Worm (Caenorhabditis elegans) whole organism, dauer: ENCODE measurements around the gene C17H12.11.

Experiments
- unc-62 ChIP-seq: sonication (generic microtip); optimal IDR thresholded peaks from 2 replicates; lab custom pipeline; 2017; ENCODE audit warnings: missing biosample characterization, missing genetic modification reagents, missing genetic modification characterization

C17H12.11 gene

DNA sequence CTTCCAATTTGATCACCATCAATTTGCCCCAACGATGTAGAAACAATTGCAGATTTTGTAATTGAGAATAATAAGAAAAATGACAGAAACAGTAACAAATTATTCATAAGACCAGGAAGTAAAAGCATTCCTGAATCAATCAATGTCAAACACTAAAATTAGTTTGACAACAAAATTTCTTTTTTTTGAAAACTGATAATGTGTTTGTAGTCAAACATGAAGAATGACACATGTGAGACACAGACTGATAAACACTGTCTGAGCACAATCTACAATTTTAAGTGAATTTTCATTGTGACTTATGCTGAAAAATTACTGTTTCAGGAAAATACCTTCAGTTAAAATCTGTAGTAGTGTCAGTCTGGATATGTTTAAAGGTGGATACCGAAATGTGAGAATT, at the start of gene C17H12.11, which contains the start of gene cest-4:
Gene C17H12.11 (plus strand): TSS at position 256 of the 400 bp plus-strand sequence.
Gene cest-4 (minus strand): TSS at position 206 of the 400 bp plus-strand sequence.
- no peak for TF ChIP-seq unc-62 (GFP tag; lab: Kevin White, UChicago)

DNA sequence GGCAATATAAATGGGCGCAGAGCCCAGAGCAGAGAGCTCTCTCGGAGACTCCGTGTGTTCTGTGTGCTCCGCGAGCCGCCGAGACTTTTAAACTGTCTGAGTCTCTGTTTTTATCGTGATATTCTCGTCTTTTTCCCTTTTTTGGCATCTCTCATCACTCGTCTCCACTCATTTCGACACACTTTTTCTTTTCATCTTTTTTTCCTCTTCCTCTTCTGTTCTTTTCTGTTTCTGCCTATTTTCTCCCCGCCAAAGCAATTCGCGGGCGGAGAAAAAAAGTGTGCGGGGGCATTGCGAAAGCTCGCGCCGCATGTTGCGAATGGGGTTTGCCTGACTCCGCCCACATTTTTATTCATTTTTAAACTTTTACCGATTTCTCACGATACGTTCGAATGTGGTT, 45.8 kb upstream of the C17H12.11 start:
- no peak for TF ChIP-seq unc-62 (GFP tag; lab: Kevin White, UChicago)

DNA sequence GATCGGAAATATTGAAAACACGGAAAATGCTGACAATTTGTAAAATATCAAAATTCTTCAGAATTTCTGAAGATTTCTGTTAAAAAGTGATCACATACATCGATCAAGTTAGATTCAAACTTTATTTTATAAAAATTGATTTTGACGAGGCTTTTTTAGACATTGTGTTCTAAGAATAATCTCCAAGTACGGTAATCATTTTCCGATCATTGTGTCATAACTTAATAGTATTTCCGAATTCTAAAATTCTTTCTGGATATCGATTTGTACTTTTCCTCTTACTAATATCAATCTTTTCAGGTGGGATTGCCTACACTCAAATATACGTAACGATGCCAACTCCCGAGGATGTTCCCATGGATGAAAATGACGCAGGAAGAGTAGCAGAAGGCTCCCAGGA, 45.2 kb upstream of the C17H12.11 start, which contains the start of gene usp-4:
Gene usp-4 (plus strand): TSS at position 301 of the 400 bp plus-strand sequence.
- TF ChIP-seq unc-62 (GFP tag; lab: Kevin White, UChicago), result no peak

DNA sequence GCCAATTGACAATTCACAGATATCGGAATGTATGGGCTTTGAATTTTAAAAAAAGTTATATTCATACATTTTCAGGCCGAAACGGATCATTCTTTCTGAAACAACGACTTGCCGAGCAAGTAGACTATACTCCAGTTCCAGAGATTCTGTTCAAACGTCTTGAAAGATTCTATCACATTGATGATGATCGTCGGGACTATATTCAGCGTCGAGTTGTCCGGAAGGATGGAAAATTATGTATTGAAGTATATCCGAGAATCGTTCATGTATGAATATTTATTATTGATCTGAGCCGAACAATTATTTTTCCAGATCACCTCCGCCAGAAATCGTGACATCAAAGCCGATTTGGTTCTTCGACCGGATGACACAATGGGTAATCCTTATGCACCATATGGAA, 44.6 kb upstream of the C17H12.11 start:
- no peak for TF ChIP-seq unc-62 (GFP tag; lab: Kevin White, UChicago)

DNA sequence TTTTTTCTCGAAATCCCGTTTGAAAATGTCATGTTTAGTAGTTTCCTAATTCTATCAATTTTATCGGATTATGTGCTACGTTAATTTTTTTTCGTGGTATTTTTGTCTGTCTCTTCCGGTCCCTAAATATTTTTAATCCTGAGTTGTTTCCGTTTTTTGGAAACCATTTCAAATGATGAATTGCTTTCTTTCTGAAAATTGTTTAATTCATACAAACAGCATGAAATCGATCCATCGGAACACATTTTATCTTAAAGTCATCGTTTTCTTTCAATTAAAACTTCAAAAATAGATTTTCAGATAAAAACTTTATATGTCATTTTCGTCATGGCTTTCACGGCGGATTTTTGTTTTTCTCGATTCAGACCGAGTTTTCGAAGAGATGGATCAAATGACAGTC, 39.8 kb upstream of the C17H12.11 start, which contains the start of gene spd-3:
Gene spd-3 (plus strand): TSS at position 301 of the 400 bp plus-strand sequence.
- TF ChIP-seq unc-62 (GFP tag; lab: Kevin White, UChicago), result no peak

DNA sequence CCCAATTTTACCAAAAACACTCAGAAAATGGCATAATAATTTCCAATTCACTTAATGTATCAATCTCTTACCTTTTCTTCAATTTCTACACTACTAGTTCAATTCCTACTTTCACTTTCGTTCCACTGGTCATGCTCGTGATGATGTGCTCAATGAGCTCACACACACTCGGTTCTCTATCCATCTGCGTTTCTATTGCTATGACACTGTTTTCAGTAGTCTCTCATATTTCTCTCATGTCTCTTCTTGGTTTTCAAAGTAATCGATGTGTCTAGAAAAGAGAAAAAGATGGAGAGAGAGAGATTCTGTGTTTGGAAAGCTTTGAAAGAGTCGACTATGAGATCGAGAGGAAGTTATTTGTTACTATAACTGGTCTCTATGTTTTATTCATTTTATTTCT, 34.9 kb upstream of the C17H12.11 start:
- TF ChIP-seq unc-62 (GFP tag; lab: Kevin White, UChicago), result no peak

DNA sequence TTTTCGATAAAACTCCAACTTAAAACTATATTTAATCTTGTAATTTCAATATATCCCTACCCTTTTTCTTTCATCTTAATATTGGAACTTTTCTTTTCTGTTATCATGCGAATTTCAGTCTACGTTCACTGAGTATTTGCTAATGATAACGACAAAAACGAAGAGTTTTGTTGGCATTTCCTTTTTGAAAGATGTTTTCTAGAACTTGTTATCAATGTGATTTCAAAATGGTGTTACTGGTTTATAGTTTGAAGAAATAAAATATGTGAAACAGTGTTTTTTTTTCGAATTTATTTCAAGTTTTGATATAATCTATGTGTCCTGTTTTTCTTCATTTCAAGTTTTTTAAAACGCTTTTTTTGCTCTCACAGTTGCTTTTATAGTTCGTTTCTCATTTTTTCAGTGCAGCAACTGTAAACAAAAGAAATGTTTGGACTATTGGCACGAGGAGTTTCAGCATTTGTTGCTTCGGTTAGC, 31.7 kb upstream of the C17H12.11 start, which contains the start of gene anat-1:
Gene anat-1 (plus strand): TSS at position 427 of the 477 bp plus-strand sequence.
- TF ChIP-seq unc-62 (GFP tag; lab: Kevin White, UChicago), result no peak

DNA sequence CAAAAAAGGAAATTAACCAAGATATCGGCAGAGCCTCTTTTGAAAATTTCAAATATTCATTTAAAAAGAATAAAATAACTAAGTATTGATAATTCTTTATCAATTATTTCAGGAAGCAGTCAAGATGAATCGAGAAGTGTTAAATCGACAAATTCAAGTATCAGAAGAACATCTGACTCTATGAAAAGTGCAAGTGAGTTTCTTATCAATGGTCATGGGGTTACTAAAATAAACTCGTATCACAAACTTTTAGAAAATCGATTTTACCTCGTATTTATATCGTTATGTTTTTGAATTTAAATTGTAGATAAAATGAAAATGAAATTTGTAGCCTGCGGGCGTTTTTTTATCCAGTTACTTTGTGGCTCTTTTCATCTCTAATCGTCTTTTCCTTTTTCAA, 30.6 kb upstream of the C17H12.11 start:
- no peak for TF ChIP-seq unc-62 (GFP tag; lab: Kevin White, UChicago)

DNA sequence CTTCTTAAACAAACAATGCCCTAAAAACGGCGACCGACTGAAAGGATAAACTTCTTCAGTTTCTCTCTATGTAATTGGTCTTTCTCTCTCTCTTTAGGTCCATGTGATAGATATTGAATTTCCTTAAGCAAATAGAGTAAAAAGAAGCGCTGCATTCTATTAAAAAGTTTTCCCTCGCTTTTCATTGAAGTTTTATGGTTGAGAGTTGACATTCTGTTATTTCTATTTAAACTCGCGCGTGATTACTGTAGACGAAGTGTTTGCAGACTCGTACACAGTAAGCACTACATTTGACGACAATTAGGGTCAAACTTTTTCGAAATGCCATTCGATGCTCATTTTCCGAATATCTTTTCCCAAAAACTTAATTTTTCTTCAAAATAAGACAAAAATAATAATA, 25.0 kb upstream of the C17H12.11 start:
- no peak for TF ChIP-seq unc-62 (GFP tag; lab: Kevin White, UChicago)

DNA sequence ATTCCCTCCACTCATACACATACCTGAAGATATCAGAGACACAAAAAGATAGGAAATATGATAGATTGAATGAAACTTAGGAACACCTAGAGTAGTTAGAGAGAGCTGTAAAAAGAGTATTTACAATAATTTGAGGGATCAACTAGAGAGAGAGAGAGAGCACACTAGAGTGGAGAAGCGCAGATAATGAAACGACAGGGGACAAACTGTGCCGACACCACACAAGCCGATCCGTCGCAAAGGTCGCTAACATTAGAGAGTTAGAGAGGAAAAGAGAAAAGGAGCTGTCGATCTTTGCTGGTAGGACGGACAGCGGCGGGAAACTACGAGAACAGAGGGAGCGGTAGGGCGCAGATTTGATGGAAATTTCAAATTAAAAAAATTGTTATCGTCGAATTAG, 17.0 kb upstream of the C17H12.11 start, which contains the start of gene dyci-1:
Gene dyci-1 (minus strand): TSS at position 122 of the 400 bp plus-strand sequence.
- no peak for TF ChIP-seq unc-62 (GFP tag; lab: Kevin White, UChicago)

DNA sequence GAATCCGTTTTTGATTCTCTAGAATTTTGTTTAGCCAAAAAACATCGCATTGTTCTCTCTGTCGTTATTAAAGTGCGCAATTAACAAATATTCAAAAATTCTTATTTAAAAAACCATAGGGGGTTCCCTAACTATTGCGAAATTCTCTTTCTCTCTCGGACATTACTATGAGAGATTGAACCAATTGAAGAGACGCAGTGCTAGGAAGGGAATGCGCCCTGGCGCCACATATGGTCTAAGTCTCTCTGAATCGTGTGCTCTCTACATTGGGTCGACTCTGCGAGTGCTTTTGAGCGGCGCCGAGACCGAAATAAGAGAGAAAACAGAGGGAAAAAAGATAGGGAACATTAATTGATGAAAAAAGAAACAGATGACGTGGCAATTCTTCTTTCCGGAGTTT, 16.3 kb upstream of the C17H12.11 start:
- TF ChIP-seq unc-62 (GFP tag; lab: Kevin White, UChicago), result no peak

DNA sequence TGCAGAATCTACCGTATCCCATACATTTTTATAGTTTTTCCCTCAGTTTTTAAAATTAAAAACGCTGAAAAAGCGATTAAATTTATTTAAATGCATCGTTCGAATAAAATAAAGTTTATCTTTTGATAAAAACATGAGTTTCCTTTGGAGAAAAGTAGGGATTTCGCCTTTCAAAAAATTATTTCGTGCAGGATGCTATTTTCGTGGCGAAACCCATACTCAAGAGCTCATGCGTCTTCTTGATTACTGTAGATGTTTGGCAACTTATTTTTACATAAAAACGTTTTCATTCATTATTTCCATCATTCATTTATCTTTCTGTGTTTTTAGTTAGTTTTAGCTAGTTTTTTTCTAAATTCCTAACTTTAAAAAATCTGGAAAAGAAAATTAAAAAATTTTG, 12.2 kb upstream of the C17H12.11 start:
- TF ChIP-seq unc-62 (GFP tag; lab: Kevin White, UChicago), result no peak

DNA sequence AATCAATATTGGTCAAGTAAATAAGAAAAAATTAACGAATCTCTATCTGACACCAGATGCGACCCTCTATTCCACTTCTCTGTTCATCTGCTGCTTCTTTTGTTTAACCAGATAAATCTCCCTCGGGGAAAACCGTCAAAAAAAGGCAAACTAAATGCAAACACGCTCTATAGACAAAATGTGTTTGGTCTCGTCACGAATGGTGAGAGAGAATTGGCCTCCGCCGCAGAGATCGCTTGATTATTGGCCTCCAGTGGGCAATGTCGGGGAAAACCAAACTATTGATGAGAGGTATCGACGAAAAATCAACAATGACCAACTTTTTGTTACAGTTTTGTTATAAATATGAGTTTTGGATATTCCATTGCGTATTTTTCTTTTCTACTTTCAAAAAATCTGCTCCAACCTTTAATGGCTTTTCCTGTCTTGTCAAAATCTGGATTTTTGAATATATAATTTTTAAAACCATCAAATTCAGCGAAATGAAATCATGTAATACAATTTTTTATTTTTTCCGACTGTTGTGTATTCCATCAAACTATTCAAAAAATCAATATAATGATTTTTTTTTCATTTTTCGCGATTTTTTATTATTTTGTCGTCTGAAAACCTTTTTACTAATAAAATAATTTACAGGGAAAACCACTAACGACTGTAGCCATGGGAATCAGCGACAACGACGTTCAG, 11.6 kb upstream of the C17H12.11 start, which contains the start of the genes C17H12.2 and vha-8:
Gene C17H12.2 (minus strand): TSS at position 51 of the 687 bp plus-strand sequence.
Gene vha-8 (plus strand): TSS at position 637 of the 687 bp plus-strand sequence.
- TF ChIP-seq unc-62 (GFP tag; lab: Kevin White, UChicago), result peak; percentile 34

DNA sequence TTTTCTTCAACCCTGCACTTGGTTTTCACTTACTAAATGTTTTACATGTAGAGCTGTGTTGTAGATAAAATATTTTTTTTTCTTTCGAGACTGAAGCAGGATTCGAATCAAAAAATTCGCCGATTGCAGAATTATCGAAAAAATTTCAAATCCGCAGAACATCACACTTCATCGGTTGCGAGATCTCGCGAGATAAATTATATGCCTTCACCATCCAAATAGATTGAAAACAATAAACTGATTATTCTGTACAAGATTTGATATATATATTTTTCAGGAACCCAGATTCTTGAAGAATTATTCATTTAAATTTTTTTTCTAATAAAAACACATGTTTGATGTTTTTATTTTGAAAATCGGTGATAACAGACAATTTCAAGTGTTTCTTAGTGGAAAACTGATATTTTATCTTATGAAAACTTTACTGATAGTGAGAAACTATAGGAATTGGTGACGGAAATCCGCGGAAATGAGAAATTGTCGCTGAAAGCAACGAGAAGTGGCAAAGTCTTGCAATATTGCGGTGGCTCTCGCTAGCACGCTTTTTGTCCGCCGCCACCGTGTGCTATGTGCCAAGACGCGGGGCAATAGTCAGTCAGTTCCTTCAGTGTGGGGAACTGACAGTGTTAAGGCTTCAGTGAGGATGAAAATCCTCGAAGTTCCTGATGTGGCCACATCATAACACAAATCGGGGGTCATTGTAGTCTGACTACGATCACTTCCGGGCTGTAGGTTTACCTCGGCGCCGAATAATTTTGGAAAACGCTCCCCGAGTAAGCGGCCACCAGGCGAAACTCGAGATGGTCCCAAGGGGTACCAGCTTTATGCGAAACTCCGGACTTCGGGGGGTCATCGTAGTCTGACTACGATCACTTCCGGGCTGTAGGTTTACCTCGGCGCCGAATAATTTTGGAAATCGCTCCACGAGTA, 9.5 kb upstream of the C17H12.11 start:
- no peak for TF ChIP-seq unc-62 (GFP tag; lab: Kevin White, UChicago)

DNA sequence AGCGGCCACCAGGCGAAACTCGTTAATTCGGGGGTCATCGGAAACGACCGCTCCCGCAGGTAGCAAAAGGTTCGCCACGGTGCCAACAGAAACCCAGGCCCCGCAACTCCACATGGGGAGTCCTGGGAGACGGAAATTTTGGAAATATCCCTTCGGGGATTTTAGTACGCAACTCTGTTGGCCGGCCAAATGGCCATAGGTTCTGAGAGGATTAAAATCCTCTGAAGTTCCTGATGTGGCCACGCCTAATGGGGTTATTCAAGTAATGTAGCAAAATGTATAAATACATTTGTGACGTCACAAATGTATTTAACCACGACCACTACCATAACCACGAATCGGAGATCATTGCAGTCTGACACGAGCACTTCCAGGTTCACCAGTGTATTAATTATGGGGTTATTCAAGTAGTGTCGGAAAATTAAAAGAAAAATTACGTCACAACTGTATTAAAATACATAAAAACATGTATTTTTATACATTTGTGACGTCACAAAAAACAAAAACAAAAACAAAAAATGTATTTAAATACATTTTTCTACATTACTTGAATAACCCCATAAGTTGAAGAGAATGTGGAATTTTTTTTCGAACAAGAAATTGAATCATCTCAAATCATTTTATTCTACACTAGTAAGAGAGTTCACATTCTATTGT, 8.7 kb upstream of the C17H12.11 start:
- no peak for TF ChIP-seq unc-62 (GFP tag; lab: Kevin White, UChicago)
